Worm (Caenorhabditis elegans) whole organism, L3 larva: ENCODE results near the gene srg-59.

Experiments used
- R02D3.7 ChIP-seq: fragments of 150-350 bp; optimal IDR thresholded peaks from 2 replicates; lab custom pipeline; 2014; ENCODE audit warnings: missing biosample characterization, missing genetic modification characterization
- aly-2 ChIP-seq: fragments of 150-350 bp; optimal IDR thresholded peaks from 2 replicates; lab custom pipeline; 2014; ENCODE audit warnings: missing biosample characterization, missing genetic modification characterization
- ceh-82 ChIP-seq: fragments of 150-350 bp; optimal IDR thresholded peaks from 2 replicates; lab custom pipeline; 2014; ENCODE audit warnings: missing biosample characterization, missing genetic modification characterization
- ceh-9 ChIP-seq: sonication (generic microtip); optimal IDR thresholded peaks from 2 replicates; lab custom pipeline; 2018; ENCODE audit warnings: missing biosample characterization, missing genetic modification characterization
- elt-3 ChIP-seq, 3 experiments: fragments of 150-350 bp in 1 of 3; sonication (generic microtip) in 2 of 3; optimal IDR thresholded peaks; 2 replicates in 2 of 3; 4 replicates in 1 of 3; lab custom pipeline; 2014 to 2017; ENCODE audit warnings: missing biosample characterization in 3 of 3, missing genetic modification characterization in 3 of 3
- jun-1 ChIP-seq: fragments of 150-350 bp; optimal IDR thresholded peaks from 2 replicates; lab custom pipeline; 2014; ENCODE audit warnings: missing biosample characterization, missing genetic modification reagents, missing genetic modification characterization
- lin-15B ChIP-seq: fragments of 150-350 bp; optimal IDR thresholded peaks from 2 replicates; lab custom pipeline; 2014; ENCODE audit warnings: missing biosample characterization, missing genetic modification characterization
- sea-2 ChIP-seq: fragments of 150-350 bp; sonication (generic microtip); optimal IDR thresholded peaks from 4 replicates; lab custom pipeline; 2014; ENCODE audit warnings: missing biosample characterization, missing genetic modification reagents, missing genetic modification characterization

DNA sequence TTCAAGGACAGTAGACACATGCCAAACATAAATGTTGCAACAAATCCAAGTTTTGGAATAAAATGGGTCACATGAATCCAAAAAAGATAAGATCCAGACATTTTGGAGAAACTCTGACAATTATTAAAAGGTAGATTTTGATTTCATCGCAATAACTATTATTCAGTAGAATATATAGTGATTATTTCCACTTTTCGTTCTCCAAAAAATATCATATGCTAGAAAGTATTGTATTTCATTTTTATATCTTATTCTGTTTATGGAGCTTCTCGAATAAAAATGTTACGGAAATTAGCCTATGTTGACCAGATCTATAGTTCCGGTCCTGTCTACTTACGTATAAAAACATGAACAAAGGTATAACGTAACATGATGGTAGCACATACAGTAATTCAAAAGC, 2.0 kb upstream of the srg-59 start, which contains the start of gene str-13:
- TF ChIP-seq ceh-82 (tag; lab: Kevin White, UChicago), result no peak
- TF ChIP-seq sea-2 (GFP tag; lab: Kevin White, UChicago), result no peak
- TF ChIP-seq aly-2 (tag; lab: Kevin White, UChicago), result no peak
- TF ChIP-seq elt-3 (tag; optimal IDR thresholded peaks at IDR 0.05; lab: Kevin White, UChicago), result no peak
- no peak for TF ChIP-seq lin-15B
- TF ChIP-seq R02D3.7, result no peak
- TF ChIP-seq ceh-9, result no peak
- TF ChIP-seq jun-1 (tag; lab: Kevin White, UChicago), result no peak
